Worm (Caenorhabditis elegans) whole organism, early embryonic: ENCODE data around the gene T19E7.6.

ENCODE experiments used
- B0310.2 ChIP-seq: sonication (generic microtip); optimal IDR thresholded peaks from 2 replicates; lab custom pipeline; 2016; ENCODE audit warnings: mild to moderate bottlenecking, missing genetic modification characterization, missing compliant biosample characterization
- F13C5.2 ChIP-seq: sonication (generic microtip); optimal IDR thresholded peaks from 2 replicates; lab custom pipeline; 2017; ENCODE audit warnings: mild to moderate bottlenecking, missing genetic modification characterization, inconsistent platforms, missing compliant biosample characterization
- aly-1 ChIP-seq: sonication (generic microtip); optimal IDR thresholded peaks from 2 replicates; lab custom pipeline; 2016; ENCODE audit warnings: missing genetic modification characterization, missing compliant biosample characterization
- ama-1 ChIP-seq: fragments of 150-350 bp; optimal IDR thresholded peaks from 2 replicates; lab custom pipeline; 2014
- ceh-13 ChIP-seq: fragments of 200-800 bp; sonication (Bioruptor generic); optimal IDR thresholded peaks from 2 replicates; lab custom pipeline; 2018; ENCODE audit warnings: mild to moderate bottlenecking, missing genetic modification characterization, missing compliant biosample characterization
- ceh-36 ChIP-seq: sonication (generic microtip); optimal IDR thresholded peaks from 2 replicates; lab custom pipeline; 2016; ENCODE audit warnings: missing genetic modification characterization, inconsistent platforms, missing compliant biosample characterization
- ets-7 ChIP-seq: sonication (generic microtip); optimal IDR thresholded peaks from 2 replicates; lab custom pipeline; 2016; ENCODE audit warnings: missing genotype, missing genetic modification characterization, missing compliant biosample characterization
- flt-1 ChIP-seq: fragments of 200-800 bp; sonication (Bioruptor generic); IDR thresholded peaks from 2 replicates; pipeline ENCODE4 v1.3.6; 2022; ENCODE audit warnings: missing genetic modification characterization, missing compliant biosample characterization
- hmbx-1 ChIP-seq: sonication (generic microtip); optimal IDR thresholded peaks from 2 replicates; lab custom pipeline; 2016; ENCODE audit warnings: mild to moderate bottlenecking, missing genetic modification characterization, missing compliant biosample characterization
- hmg-4 ChIP-seq: fragments of 200-800 bp; sonication (Bioruptor generic); optimal IDR thresholded peaks from 2 replicates; lab custom pipeline; 2018; ENCODE audit warnings: mild to moderate bottlenecking, missing genetic modification characterization, missing compliant biosample characterization
- hnd-1 ChIP-seq: sonication (generic microtip); optimal IDR thresholded peaks from 2 replicates; lab custom pipeline; 2016; ENCODE audit warnings: missing genetic modification characterization, missing compliant biosample characterization
- pes-1 ChIP-seq: fragments of 200-800 bp; sonication (Bioruptor generic); IDR thresholded peaks from 2 replicates; pipeline ENCODE4 v1.3.6; 2022; ENCODE audit warnings: missing genetic modification reagents, missing genetic modification characterization, missing compliant biosample characterization
- scrt-1 ChIP-seq: fragments of 200-800 bp; sonication (Bioruptor generic); IDR thresholded peaks from 2 replicates; pipeline ENCODE4 v1.3.6; 2022; ENCODE audit warnings: missing genetic modification characterization, missing compliant biosample characterization
- sea-1 ChIP-seq: fragments of 200-800 bp; sonication (Bioruptor generic); conservative IDR thresholded peaks from 2 replicates; pipeline ENCODE4 v1.3.6; 2022; ENCODE audit warnings: missing genetic modification characterization, missing compliant biosample characterization
- tbx-11 ChIP-seq: fragments of 200-800 bp; sonication (Bioruptor generic); IDR thresholded peaks from 2 replicates; pipeline ENCODE4 v1.3.6; 2022; ENCODE audit warnings: missing genetic modification characterization, missing compliant biosample characterization
- tbx-37 ChIP-seq: fragments of 200-800 bp; sonication (Bioruptor generic); conservative IDR thresholded peaks from 2 replicates; pipeline ENCODE4 v1.3.6; 2022; ENCODE audit warnings: missing genetic modification reagents, missing genetic modification characterization, missing compliant biosample characterization
- tra-4 ChIP-seq: sonication (generic microtip); optimal IDR thresholded peaks from 2 replicates; lab custom pipeline; 2017; ENCODE audit warnings: missing genetic modification characterization, missing compliant biosample characterization

The T19E7.6 gene

ce11 chrIV:5700372-5700771, 31.1 kb upstream of the T19E7.6 start:
- TF ChIP-seq ceh-13 = no peak
- no peak for TF ChIP-seq F13C5.2 (tag; lab: Kevin White, UChicago)
- no peak for TF ChIP-seq hnd-1 (tag; lab: Kevin White, UChicago)
- no peak for TF ChIP-seq tra-4
- no peak for TF ChIP-seq tbx-11
- TF ChIP-seq scrt-1 (GFP tag; lab: Robert Waterston, UW) = no peak
- TF ChIP-seq hmg-4 = no peak
- TF ChIP-seq ama-1 (lab: Kevin White, UChicago) = no peak

ce11 chrIV:5691189-5691588, 21.9 kb upstream of the T19E7.6 start:
- TF ChIP-seq tbx-37 (GFP tag; lab: Robert Waterston, UW) (peak; percentile 48; the same call in 1 of the 2 replicates), flt-1 (peak; percentile 49; the same call in 1 of the 2 replicates)

DNA sequence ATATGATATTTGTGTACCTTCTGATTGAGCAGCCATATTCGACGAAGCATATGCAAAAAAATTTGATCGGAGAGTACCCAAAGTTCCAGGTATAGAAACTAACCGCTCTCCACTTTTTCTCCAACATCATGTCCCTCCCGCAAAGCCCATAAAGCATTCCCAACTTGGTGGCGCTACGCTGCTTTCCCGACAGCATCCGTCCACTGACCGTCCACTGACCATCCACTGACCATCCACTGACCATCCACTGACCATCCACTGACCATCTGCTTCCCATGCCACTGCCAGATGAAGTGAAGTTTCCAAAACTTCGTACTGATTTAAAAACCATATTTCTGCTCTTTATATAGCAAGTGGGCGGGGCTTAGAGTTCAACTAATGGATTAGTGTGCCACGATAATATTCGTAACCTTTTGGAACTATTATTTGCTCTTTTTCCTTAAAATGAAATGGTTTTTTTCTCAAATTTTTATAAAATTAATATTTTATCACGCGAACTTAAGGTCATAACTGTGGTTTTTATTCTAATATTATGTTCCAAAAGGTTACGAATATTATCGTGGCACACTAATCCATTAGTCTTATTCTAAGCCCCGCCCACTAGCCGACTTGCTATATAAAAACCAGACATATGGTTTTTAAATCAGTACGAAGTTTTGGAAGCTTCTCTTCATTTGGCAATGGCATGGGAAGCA, 21.2 kb upstream of the T19E7.6 start, which contains the start of gene C55C3.8:
TSS of gene C55C3.8 (plus strand) at position 645 of the 695 bp plus-strand sequence.
- TF ChIP-seq B0310.2 = no peak
- TF ChIP-seq tbx-11 = no peak
- no peak for TF ChIP-seq hmg-4
- TF ChIP-seq sea-1 (GFP tag; lab: Robert Waterston, UW) = no peak
- no peak for TF ChIP-seq scrt-1 (GFP tag; lab: Robert Waterston, UW)
- TF ChIP-seq hmbx-1 = no peak
- TF ChIP-seq ceh-13 = no peak
- TF ChIP-seq flt-1 = no peak
- TF ChIP-seq tra-4 = no peak
- TF ChIP-seq ama-1 (lab: Kevin White, UChicago) = no peak
- TF ChIP-seq F13C5.2 (tag; lab: Kevin White, UChicago) = no peak
- no peak for TF ChIP-seq ets-7 (tag; lab: Kevin White, UChicago)
- no peak for TF ChIP-seq aly-1 (tag; lab: Kevin White, UChicago)
- no peak for TF ChIP-seq tbx-37 (GFP tag; lab: Robert Waterston, UW)

DNA sequence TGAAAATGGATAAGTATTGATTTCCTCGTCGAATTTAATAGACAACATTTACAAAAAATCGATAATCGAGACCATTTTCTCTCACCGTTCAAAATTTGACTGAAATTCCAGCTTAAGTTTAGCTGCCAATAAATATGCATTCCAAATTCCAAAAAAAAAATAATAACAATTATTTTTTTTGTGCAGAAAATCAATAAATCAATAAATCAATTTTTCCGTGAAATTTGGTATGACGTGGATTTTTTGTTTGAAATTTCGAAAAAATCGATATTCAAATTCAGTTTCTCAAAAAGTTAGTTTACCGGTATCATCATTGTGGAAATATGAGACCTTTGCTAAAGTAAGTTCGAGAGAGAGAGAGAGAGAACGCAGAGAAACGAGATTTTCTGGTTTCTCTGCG, 15.7 kb upstream of the T19E7.6 start, which contains the start of gene C55C3.3:
TSS of gene C55C3.3 (plus strand) at position 274 of the 400 bp plus-strand sequence.
- TF ChIP-seq tbx-11 (no peak), hmbx-1 (no peak), hnd-1 (tag; lab: Kevin White, UChicago) (no peak), B0310.2 (no peak), sea-1 (GFP tag; lab: Robert Waterston, UW) (no peak), F13C5.2 (tag; lab: Kevin White, UChicago) (no peak), scrt-1 (GFP tag; lab: Robert Waterston, UW) (no peak), ama-1 (lab: Kevin White, UChicago) (no peak), pes-1 (no peak), hmg-4 (no peak), ceh-36 (tag; lab: Kevin White, UChicago) (no peak), tbx-37 (GFP tag; lab: Robert Waterston, UW) (no peak), ceh-13 (no peak)

DNA sequence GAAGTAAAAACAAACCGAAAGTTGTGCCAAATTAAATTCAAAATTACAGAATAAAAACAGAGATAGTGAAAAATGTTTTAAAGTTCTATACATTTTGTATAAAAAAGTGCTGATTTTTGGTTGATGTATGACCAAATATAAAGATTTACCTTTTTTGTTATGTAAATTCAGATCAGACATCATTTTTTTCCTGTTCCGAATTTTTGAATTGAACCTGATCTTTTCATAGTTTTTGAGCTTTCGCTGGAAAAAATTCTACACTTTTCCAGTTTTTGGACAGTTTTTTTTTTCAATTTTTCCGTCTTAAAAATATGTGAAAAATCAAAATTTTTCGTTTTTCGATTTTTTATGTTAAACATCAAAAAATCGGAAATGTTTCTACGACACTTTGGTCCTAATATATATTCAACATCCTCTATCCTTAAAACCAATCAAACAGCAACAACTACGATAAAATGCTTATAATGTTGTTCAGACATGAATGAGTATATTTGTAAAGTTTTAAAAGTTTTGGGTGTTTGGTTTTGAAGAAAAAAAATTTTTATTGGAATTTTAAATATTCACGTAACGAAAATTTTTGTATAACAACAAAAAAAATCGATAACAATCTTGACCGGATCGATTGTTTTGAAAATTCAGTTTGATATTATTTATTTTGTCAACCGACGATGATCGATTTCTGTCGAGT, 13.4 kb upstream of the T19E7.6 start, which contains the start of the genes C55C3.7 and C55C3.6:
TSS of gene C55C3.7 (minus strand) at position 101 of the 688 bp plus-strand sequence.
TSS of gene C55C3.6 (plus strand) at position 638 of the 688 bp plus-strand sequence.
- no peak for TF ChIP-seq pes-1
- TF ChIP-seq aly-1 (tag; lab: Kevin White, UChicago) = no peak
- no peak for TF ChIP-seq hnd-1 (tag; lab: Kevin White, UChicago)
- TF ChIP-seq ceh-13 = no peak
- TF ChIP-seq ceh-36 (tag; lab: Kevin White, UChicago) = no peak
- no peak for TF ChIP-seq sea-1 (GFP tag; lab: Robert Waterston, UW)
- no peak for TF ChIP-seq hmbx-1
- TF ChIP-seq tbx-37 (GFP tag; lab: Robert Waterston, UW) = no peak
- no peak for TF ChIP-seq F13C5.2 (tag; lab: Kevin White, UChicago)
- TF ChIP-seq scrt-1 (GFP tag; lab: Robert Waterston, UW) = no peak
- TF ChIP-seq B0310.2 = no peak
- no peak for TF ChIP-seq tra-4
- no peak for TF ChIP-seq flt-1
- no peak for TF ChIP-seq ama-1 (lab: Kevin White, UChicago)

- TF ChIP-seq flt-1 (no peak), B0310.2 (no peak), ceh-36 (tag; lab: Kevin White, UChicago) (no peak), tra-4 (no peak), aly-1 (tag; lab: Kevin White, UChicago) (no peak), hmbx-1 (no peak), tbx-11 (no peak)
Measured at ce11 chrIV:5678044-5678443, 8.7 kb upstream of the T19E7.6 start, which contains the start of gene C55C3.4. TSS of gene C55C3.4 (minus strand) at chrIV:5678144.

ce11 chrIV:5674435-5674834, 5.1 kb upstream of the T19E7.6 start, which contains the start of gene srd-5:
TSS of gene srd-5 (minus strand) at chrIV:5674535.
- TF ChIP-seq tra-4 (no peak), aly-1 (tag; lab: Kevin White, UChicago) (no peak), ceh-36 (tag; lab: Kevin White, UChicago) (no peak), B0310.2 (no peak), hmg-4 (no peak), ceh-13 (no peak), F13C5.2 (tag; lab: Kevin White, UChicago) (no peak)

DNA sequence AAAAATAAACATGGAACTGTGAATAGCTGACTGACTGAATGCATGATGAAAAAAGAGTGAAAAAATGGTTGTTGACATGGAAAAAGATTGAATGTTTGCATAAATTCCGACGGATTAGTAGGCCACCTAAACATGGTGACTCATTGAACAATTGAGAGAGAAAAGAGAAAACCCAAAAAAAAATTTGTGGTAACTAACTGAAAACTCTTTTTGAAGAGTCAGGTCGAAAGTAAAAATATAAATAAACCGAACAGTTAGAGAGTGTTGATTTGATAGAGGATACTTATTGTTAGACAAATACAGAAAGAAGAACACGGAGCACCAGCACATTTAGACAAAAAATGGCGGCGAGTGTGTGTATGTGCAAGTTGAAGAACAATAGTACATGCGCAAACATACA, 2.0 kb upstream of the T19E7.6 start:
- TF ChIP-seq scrt-1 (GFP tag; lab: Robert Waterston, UW) = no peak
- no peak for TF ChIP-seq tra-4
- no peak for TF ChIP-seq hmg-4
- no peak for TF ChIP-seq ceh-36 (tag; lab: Kevin White, UChicago)
- TF ChIP-seq flt-1 = no peak
